Worm (Caenorhabditis elegans) whole organism, L3 larva: Measurements from ENCODE around the gene Y39G8B.5.

Experiments
- ama-1 ChIP-seq: fragments of 150-350 bp; optimal IDR thresholded peaks from 2 replicates; lab custom pipeline; 2018
- ceh-16 ChIP-seq: sonication (generic microtip); optimal IDR thresholded peaks from 2 replicates; lab custom pipeline; 2017; ENCODE audit warnings: missing biosample characterization, missing genetic modification characterization
- daf-12 ChIP-seq: fragments of 150-350 bp; optimal IDR thresholded peaks from 2 replicates; lab custom pipeline; 2014; ENCODE audit warnings: missing biosample characterization, missing genetic modification reagents, missing genetic modification characterization
- elt-3 ChIP-seq, 3 experiments: fragments of 150-350 bp in 1 of 3; sonication (generic microtip) in 2 of 3; optimal IDR thresholded peaks; 2 replicates in 2 of 3; 4 replicates in 1 of 3; lab custom pipeline; 2014 to 2017; ENCODE audit warnings: missing biosample characterization in 3 of 3, missing genetic modification characterization in 3 of 3
- fkh-2 ChIP-seq: fragments of 150-350 bp; optimal IDR thresholded peaks from 2 replicates; lab custom pipeline; 2014; ENCODE audit warnings: missing biosample characterization, missing genetic modification reagents, missing genetic modification characterization
- lin-39 ChIP-seq: fragments of 150-350 bp; optimal IDR thresholded peaks from 2 replicates; lab custom pipeline; 2018; ENCODE audit warnings: missing biosample characterization, missing genetic modification reagents, missing genetic modification characterization
- mdl-1 ChIP-seq: fragments of 150-350 bp; optimal IDR thresholded peaks from 2 replicates; lab custom pipeline; 2014; ENCODE audit warnings: missing biosample characterization, missing genetic modification characterization
- nfya-1 ChIP-seq: sonication (generic microtip); optimal IDR thresholded peaks from 2 replicates; lab custom pipeline; 2017; ENCODE audit warnings: missing genetic modification characterization, mild to moderate bottlenecking, missing compliant biosample characterization, antibody characterized with exemption, moderate library complexity; ENCODE audit not compliant: insufficient read depth
- nhr-237 ChIP-seq: fragments of 150-350 bp; optimal IDR thresholded peaks from 2 replicates; lab custom pipeline; 2014; ENCODE audit warnings: missing biosample characterization, missing genetic modification characterization
- nhr-76 ChIP-seq: fragments of 150-350 bp; sonication (generic microtip); optimal IDR thresholded peaks from 5 replicates; lab custom pipeline; 2014; ENCODE audit warnings: missing biosample characterization, missing genetic modification characterization
- pha-4 ChIP-seq: fragments of 150-350 bp; optimal IDR thresholded peaks from 2 replicates; lab custom pipeline; 2014; ENCODE audit warnings: missing biosample characterization, missing genetic modification reagents, missing genetic modification characterization
- ztf-11 ChIP-seq: fragments of 150-350 bp; optimal IDR thresholded peaks from 2 replicates; lab custom pipeline; 2014; ENCODE audit warnings: missing biosample characterization, missing genetic modification characterization

ce11 chrII:13998964-13999363, 7.3 kb upstream of the Y39G8B.5 start, which contains the start of gene F01D5.2:
- TF ChIP-seq ama-1 (lab: Kevin White, UChicago) = no peak
- TF ChIP-seq lin-39 (tag; lab: Kevin White, UChicago) = no peak
- no peak for TF ChIP-seq daf-12 (tag; lab: Kevin White, UChicago)
- TF ChIP-seq mdl-1 (tag; lab: Kevin White, UChicago) = no peak
- no peak for TF ChIP-seq nhr-76 (tag; lab: Kevin White, UChicago)
- TF ChIP-seq fkh-2 (tag; lab: Kevin White, UChicago) = no peak
- TF ChIP-seq pha-4 (tag; lab: Kevin White, UChicago) = no peak
- TF ChIP-seq nfya-1 (tag; lab: Kevin White, UChicago) = no peak
- no peak for TF ChIP-seq ztf-11 (tag; lab: Kevin White, UChicago)
- TF ChIP-seq nhr-237 (tag; lab: Kevin White, UChicago) = no peak
- no peak for TF ChIP-seq ceh-16 (tag; lab: Kevin White, UChicago)
- no peak for TF ChIP-seq elt-3 (tag; optimal IDR thresholded peaks at IDR 0.05; lab: Kevin White, UChicago)
